ENCODE assay signal across 1 fruit fly cellular context in genomic region chr2L:20390004-20390403, dm6.
A peak's percentile ranks its signal among the peaks of the same experiment; 100 is the strongest.
TF ChIP-seq lines count a peak whose summit lies in the region.

No protein-coding gene starts in this region.

TF ChIP-seq in whole organism, embryonic, 481 proteins besides CTCF, POLR2A, EP300 and RAD21 (continued from another document and continues in another):
- TF ChIP-seq fru (optimal IDR thresholded peaks at IDR 0.05; lab: Kevin White, UChicago) (no peak), rib (GFP tag; IDR thresholded peaks at IDR 0.05; lab: Robert Waterston, UW) (no peak), Sry-β (GFP tag; optimal IDR thresholded peaks at IDR 0.05; lab: Kevin White, UChicago) (no peak), CG12236 (GFP tag; optimal IDR thresholded peaks at IDR 0.05; lab: Kevin White, UChicago) (no peak), zfh1 (GFP tag; IDR thresholded peaks at IDR 0.05; lab: Robert Waterston, UW) (no peak), Sox102F (GFP tag; optimal IDR thresholded peaks at IDR 0.05; lab: Kevin White, UChicago) (no peak), Oli (tag; optimal IDR thresholded peaks at IDR 0.05; lab: Kevin White, UChicago) (no peak), shn (GFP tag; optimal IDR thresholded peaks at IDR 0.05; lab: Kevin White, UChicago) (no peak), Asciz (GFP tag; optimal IDR thresholded peaks at IDR 0.05; lab: Kevin White, UChicago) (no peak), CG8359 (GFP tag; optimal IDR thresholded peaks at IDR 0.05; lab: Kevin White, UChicago; ENCODE audit: borderline replicate concordance) (no peak), dimm (GFP tag; IDR thresholded peaks at IDR 0.05; lab: Robert Waterston, UW) (no peak), CG8281 (tag; optimal IDR thresholded peaks at IDR 0.05; lab: Kevin White, UChicago) (no peak), bab2 (GFP tag; optimal IDR thresholded peaks at IDR 0.05; lab: Kevin White, UChicago) (no peak), btn (GFP tag; optimal IDR thresholded peaks at IDR 0.05; lab: Kevin White, UChicago) (no peak), stc (GFP tag; IDR thresholded peaks at IDR 0.05; lab: Robert Waterston, UW) (no peak), ac (GFP tag; optimal IDR thresholded peaks at IDR 0.05; lab: Kevin White, UChicago) (no peak), CkIIα-i1 (GFP tag; IDR thresholded peaks at IDR 0.05; lab: Robert Waterston, UW) (no peak), Mad (GFP tag; optimal IDR thresholded peaks at IDR 0.05; lab: Kevin White, UChicago) (no peak), MBD-R2 (GFP tag; IDR thresholded peaks at IDR 0.05; lab: Robert Waterston, UW) (no peak), CG1832 (GFP tag; optimal IDR thresholded peaks at IDR 0.05; lab: Kevin White, UChicago) (no peak), croc (GFP tag; conservative IDR thresholded peaks at IDR 0.05; lab: Robert Waterston, UW) (no peak), Hr39 (optimal IDR thresholded peaks at IDR 0.05; lab: Kevin White, UChicago) (no peak), tup (GFP tag; optimal IDR thresholded peaks at IDR 0.05; lab: Kevin White, UChicago) (no peak), CG10209 (GFP tag; optimal IDR thresholded peaks at IDR 0.05; lab: Kevin White, UChicago) (peak; percentile 28), CG12391 (tag; optimal IDR thresholded peaks at IDR 0.05; lab: Kevin White, UChicago) (no peak), fd96Cb (tag; optimal IDR thresholded peaks at IDR 0.05; lab: Kevin White, UChicago) (no peak), Hr3 (GFP tag; optimal IDR thresholded peaks at IDR 0.05; lab: Kevin White, UChicago) (no peak), zen (tag; optimal IDR thresholded peaks at IDR 0.05; lab: Kevin White, UChicago) (no peak), CG2678 (tag; optimal IDR thresholded peaks at IDR 0.05; lab: Kevin White, UChicago) (peak; percentile 49), Usf (GFP tag; optimal IDR thresholded peaks at IDR 0.05; lab: Kevin White, UChicago) (no peak), sob (GFP tag; IDR thresholded peaks at IDR 0.05; lab: Robert Waterston, UW) (no peak), CG9727 (GFP tag; optimal IDR thresholded peaks at IDR 0.05; lab: Kevin White, UChicago) (no peak), danr (GFP tag; IDR thresholded peaks at IDR 0.05; lab: Robert Waterston, UW) (no peak), salm (tag; optimal IDR thresholded peaks at IDR 0.05; lab: Kevin White, UChicago) (peak; percentile 9), CHES-1-like (GFP tag; optimal IDR thresholded peaks at IDR 0.05; lab: Kevin White, UChicago) (no peak), HLH3B (GFP tag; IDR thresholded peaks at IDR 0.05; lab: Robert Waterston, UW) (no peak), YL-1 (GFP tag; optimal IDR thresholded peaks at IDR 0.05; lab: Kevin White, UChicago) (no peak), CG6791 (GFP tag; IDR thresholded peaks at IDR 0.05; lab: Robert Waterston, UW; ENCODE audit: partially characterized antibody) (no peak), Fer3 (tag; optimal IDR thresholded peaks at IDR 0.05; lab: Kevin White, UChicago) (peak; percentile 31), h (optimal IDR thresholded peaks at IDR 0.05; lab: Kevin White, UChicago) (no peak), ken (GFP tag; IDR thresholded peaks at IDR 0.05; lab: Robert Waterston, UW) (no peak), MTF-1 (GFP tag; optimal IDR thresholded peaks at IDR 0.05; lab: Kevin White, UChicago; ENCODE audit: borderline replicate concordance) (peak; percentile 10), so (GFP tag; IDR thresholded peaks at IDR 0.05; lab: Robert Waterston, UW) (no peak), tin (GFP tag; optimal IDR thresholded peaks at IDR 0.05; lab: Kevin White, UChicago) (no peak), CG13775 (GFP tag; optimal IDR thresholded peaks at IDR 0.05; lab: Kevin White, UChicago) (no peak), ATbp (GFP tag; optimal IDR thresholded peaks at IDR 0.05; lab: Kevin White, UChicago) (peak; percentile 46), CG4282 (GFP tag; optimal IDR thresholded peaks at IDR 0.05; lab: Kevin White, UChicago) (no peak), nerfin-2 (GFP tag; IDR thresholded peaks at IDR 0.05; lab: Robert Waterston, UW; ENCODE audit: partially characterized antibody) (no peak), CG8944 (GFP tag; optimal IDR thresholded peaks at IDR 0.05; lab: Kevin White, UChicago) (no peak), B-H1 (GFP tag; IDR thresholded peaks at IDR 0.05; lab: Robert Waterston, UW) (no peak), CG7556 (GFP tag; optimal IDR thresholded peaks at IDR 0.05; lab: Kevin White, UChicago) (no peak), CG10267 (tag; optimal IDR thresholded peaks at IDR 0.05; lab: Kevin White, UChicago) (no peak), CoRest (tag; optimal IDR thresholded peaks at IDR 0.05; lab: Kevin White, UChicago) (no peak), CG9609 (GFP tag; optimal IDR thresholded peaks at IDR 0.05; lab: Kevin White, UChicago) (no peak), CG12659 (GFP tag; optimal IDR thresholded peaks at IDR 0.05; lab: Kevin White, UChicago) (peak; percentile 12), CG12155 (GFP tag; optimal IDR thresholded peaks at IDR 0.05; lab: Kevin White, UChicago) (no peak), lola (GFP tag; optimal IDR thresholded peaks at IDR 0.05; lab: Kevin White, UChicago) (no peak), CG16863 (GFP tag; optimal IDR thresholded peaks at IDR 0.05; lab: Kevin White, UChicago) (no peak), CG14050 (GFP tag; IDR thresholded peaks at IDR 0.05; lab: Robert Waterston, UW) (no peak), chm (GFP tag; IDR thresholded peaks at IDR 0.05; lab: Robert Waterston, UW) (no peak), scrt (GFP tag; optimal IDR thresholded peaks at IDR 0.05; lab: Kevin White, UChicago) (peak; percentile 21), CG8478 (optimal IDR thresholded peaks at IDR 0.05; lab: Kevin White, UChicago) (no peak), CG16815 (GFP tag; optimal IDR thresholded peaks at IDR 0.05; lab: Kevin White, UChicago) (no peak), Abd-B (GFP tag; optimal IDR thresholded peaks at IDR 0.05; lab: Kevin White, UChicago) (no peak), Atf-2 (GFP tag; optimal IDR thresholded peaks at IDR 0.05; lab: Kevin White, UChicago) (no peak), slbo (GFP tag; IDR thresholded peaks at IDR 0.05; lab: Robert Waterston, UW) (no peak), Hsf (GFP tag; optimal IDR thresholded peaks at IDR 0.05; lab: Kevin White, UChicago) (no peak), luna (GFP tag; optimal IDR thresholded peaks at IDR 0.05; lab: Kevin White, UChicago) (no peak), CG2116 (GFP tag; optimal IDR thresholded peaks at IDR 0.05; lab: Kevin White, UChicago) (no peak), pan (optimal IDR thresholded peaks at IDR 0.05; lab: Kevin White, UChicago) (no peak), pan (GFP tag; optimal IDR thresholded peaks at IDR 0.05 in 1 of 2, IDR thresholded peaks at IDR 0.05 in 1 of 2) (no peak), Gsc (GFP tag; IDR thresholded peaks at IDR 0.05; lab: Robert Waterston, UW) (no peak), CG10147 (GFP tag; optimal IDR thresholded peaks at IDR 0.05; lab: Kevin White, UChicago) (no peak), PHDP (tag; optimal IDR thresholded peaks at IDR 0.05; lab: Kevin White, UChicago) (peak; percentile 64), CG30020 (tag; optimal IDR thresholded peaks at IDR 0.05; lab: Kevin White, UChicago) (no peak), knrl (GFP tag; IDR thresholded peaks at IDR 0.05; lab: Robert Waterston, UW; ENCODE audit: partially characterized antibody) (no peak), eve (GFP tag; optimal IDR thresholded peaks at IDR 0.05; lab: Kevin White, UChicago) (no peak), pita (GFP tag; optimal IDR thresholded peaks at IDR 0.05; lab: Kevin White, UChicago) (no peak), CG8290 (GFP tag; optimal IDR thresholded peaks at IDR 0.05; lab: Kevin White, UChicago) (no peak), CG8290 (tag; optimal IDR thresholded peaks at IDR 0.05; lab: Kevin White, UChicago) (peak in 1 of 2 experiments; percentile 48), gt (GFP tag; IDR thresholded peaks at IDR 0.05; lab: Robert Waterston, UW) (no peak), CG17829 (tag; optimal IDR thresholded peaks at IDR 0.05; lab: Kevin White, UChicago) (no peak), Sry-δ (GFP tag; optimal IDR thresholded peaks at IDR 0.05; lab: Kevin White, UChicago) (no peak), Dfd (GFP tag; optimal IDR thresholded peaks at IDR 0.05; lab: Kevin White, UChicago) (no peak), cwo (GFP tag; optimal IDR thresholded peaks at IDR 0.05; lab: Kevin White, UChicago) (peak; percentile 14), jing (GFP tag; optimal IDR thresholded peaks at IDR 0.05; lab: Kevin White, UChicago) (no peak), Adf1 (GFP tag; IDR thresholded peaks at IDR 0.05; lab: Robert Waterston, UW) (no peak), Six4 (GFP tag; optimal IDR thresholded peaks at IDR 0.05; lab: Kevin White, UChicago) (no peak), CG11504 (tag; optimal IDR thresholded peaks at IDR 0.05; lab: Kevin White, UChicago) (peak; percentile 45), HmgZ (tag; optimal IDR thresholded peaks at IDR 0.05; lab: Kevin White, UChicago) (no peak), CG31224 (GFP tag; IDR thresholded peaks at IDR 0.05; lab: Robert Waterston, UW) (no peak), Dip3 (GFP tag; optimal IDR thresholded peaks at IDR 0.05; lab: Kevin White, UChicago) (no peak), ems (GFP tag; optimal IDR thresholded peaks at IDR 0.05; lab: Kevin White, UChicago) (no peak), Oaz (GFP tag; IDR thresholded peaks at IDR 0.05; lab: Robert Waterston, UW) (no peak), sqz (GFP tag; optimal IDR thresholded peaks at IDR 0.05; lab: Kevin White, UChicago) (no peak), CG2129 (GFP tag; IDR thresholded peaks at IDR 0.05; lab: Robert Waterston, UW; ENCODE audit: partially characterized antibody) (no peak), wdn (GFP tag; IDR thresholded peaks at IDR 0.05; lab: Robert Waterston, UW) (no peak), nau (GFP tag; optimal IDR thresholded peaks at IDR 0.05; lab: Kevin White, UChicago) (peak; percentile 34), CG18262 (tag; optimal IDR thresholded peaks at IDR 0.05; lab: Kevin White, UChicago) (no peak), CG1529 (GFP tag; optimal IDR thresholded peaks at IDR 0.05; lab: Kevin White, UChicago) (no peak), Poxn (GFP tag; IDR thresholded peaks at IDR 0.05; lab: Robert Waterston, UW) (no peak), MESR4 (GFP tag; optimal IDR thresholded peaks at IDR 0.05; lab: Kevin White, UChicago) (no peak), NC2α (GFP tag; optimal IDR thresholded peaks at IDR 0.05; lab: Kevin White, UChicago) (no peak), E2f2 (GFP tag; IDR thresholded peaks at IDR 0.05; lab: Robert Waterston, UW) (no peak), az2 (GFP tag; optimal IDR thresholded peaks at IDR 0.05; lab: Kevin White, UChicago) (no peak), HLHmδ (GFP tag; optimal IDR thresholded peaks at IDR 0.05; lab: Kevin White, UChicago) (no peak), Lim3 (GFP tag; IDR thresholded peaks at IDR 0.05; lab: Robert Waterston, UW) (no peak), bigmax (GFP tag; optimal IDR thresholded peaks at IDR 0.05; lab: Kevin White, UChicago) (no peak), da (GFP tag; optimal IDR thresholded peaks at IDR 0.05; lab: Kevin White, UChicago) (no peak), pzg (GFP tag; optimal IDR thresholded peaks at IDR 0.05; lab: Kevin White, UChicago) (no peak), gcm (GFP tag; optimal IDR thresholded peaks at IDR 0.05; lab: Kevin White, UChicago) (no peak), CG31365 (tag; optimal IDR thresholded peaks at IDR 0.05; lab: Kevin White, UChicago) (no peak), CG4404 (GFP tag; IDR thresholded peaks at IDR 0.05; lab: Robert Waterston, UW) (no peak), CG31441 (GFP tag; IDR thresholded peaks at IDR 0.05; lab: Robert Waterston, UW) (no peak), cato (GFP tag; optimal IDR thresholded peaks at IDR 0.05; lab: Kevin White, UChicago; ENCODE audit: borderline replicate concordance) (no peak), bcd (GFP tag; optimal IDR thresholded peaks at IDR 0.05; lab: Kevin White, UChicago) (no peak), peb (GFP tag; IDR thresholded peaks at IDR 0.05; lab: Robert Waterston, UW) (no peak), psq (GFP tag; optimal IDR thresholded peaks at IDR 0.05; lab: Kevin White, UChicago) (no peak), CG30403 (GFP tag; optimal IDR thresholded peaks at IDR 0.05; lab: Kevin White, UChicago) (no peak), CG31388 (GFP tag; optimal IDR thresholded peaks at IDR 0.05; lab: Kevin White, UChicago) (no peak), Hr78 (GFP tag; optimal IDR thresholded peaks at IDR 0.05; lab: Kevin White, UChicago) (no peak), CG8765 (GFP tag; IDR thresholded peaks at IDR 0.05; lab: Robert Waterston, UW) (no peak), CG6175 (GFP tag; IDR thresholded peaks at IDR 0.05; lab: Robert Waterston, UW) (no peak), klu (GFP tag; IDR thresholded peaks at IDR 0.05; lab: Robert Waterston, UW) (no peak), ara (GFP tag; IDR thresholded peaks at IDR 0.05; lab: Robert Waterston, UW) (no peak), lmd (GFP tag; IDR thresholded peaks at IDR 0.05; lab: Robert Waterston, UW) (no peak), Taf1 (GFP tag; IDR thresholded peaks at IDR 0.05; lab: Robert Waterston, UW) (no peak), Nf-YA (GFP tag; IDR thresholded peaks at IDR 0.05; lab: Robert Waterston, UW) (no peak), CG4328 (GFP tag; optimal IDR thresholded peaks at IDR 0.05; lab: Kevin White, UChicago) (no peak), yki (optimal IDR thresholded peaks at IDR 0.05; lab: Kevin White, UChicago) (no peak), sr (GFP tag; IDR thresholded peaks at IDR 0.05; lab: Robert Waterston, UW) (no peak), CG2120 (GFP tag; optimal IDR thresholded peaks at IDR 0.05; lab: Kevin White, UChicago) (peak; percentile 3), al (GFP tag; IDR thresholded peaks at IDR 0.05; lab: Robert Waterston, UW) (no peak), eyg (GFP tag; optimal IDR thresholded peaks at IDR 0.05; lab: Kevin White, UChicago) (no peak), ind (GFP tag; optimal IDR thresholded peaks at IDR 0.05; lab: Kevin White, UChicago) (no peak), Rfx (GFP tag; IDR thresholded peaks at IDR 0.05; lab: Robert Waterston, UW) (no peak), inv (GFP tag; IDR thresholded peaks at IDR 0.05; lab: Robert Waterston, UW; ENCODE audit: partially characterized antibody) (no peak), CG12104 (GFP tag; optimal IDR thresholded peaks at IDR 0.05; lab: Kevin White, UChicago) (peak; percentile 27), Dref (GFP tag; IDR thresholded peaks at IDR 0.05; lab: Robert Waterston, UW) (no peak), cg (GFP tag; optimal IDR thresholded peaks at IDR 0.05; lab: Kevin White, UChicago) (no peak), CG11085 (GFP tag; IDR thresholded peaks at IDR 0.05; lab: Robert Waterston, UW) (no peak), CG2202 (tag; optimal IDR thresholded peaks at IDR 0.05; lab: Kevin White, UChicago) (no peak)
